Worm (Caenorhabditis elegans) whole organism, midembryonic: ENCODE measurements around the gene memi-1.
A peak's percentile ranks its signal among the peaks of the same experiment; 100 is the strongest.
"Not testable (repeated sequence)": the region's sequence is repeated elsewhere in the genome, so short reads cannot be mapped to it uniquely, and the experiment has no call there.

Experiments
- T22C8.4 ChIP-seq: fragments of 200-800 bp; sonication (Bioruptor generic); IDR thresholded peaks from 2 replicates; pipeline ENCODE4 v1.3.6; 2022; ENCODE audit warnings: missing genetic modification characterization, missing compliant biosample characterization
- cog-1 ChIP-seq: sonication (generic microtip); optimal IDR thresholded peaks from 2 replicates; lab custom pipeline; 2016; ENCODE audit warnings: missing genetic modification characterization, missing compliant biosample characterization
- flt-1 ChIP-seq: fragments of 200-800 bp; sonication (Bioruptor generic); IDR thresholded peaks from 2 replicates; pipeline ENCODE4 v1.3.6; 2022; ENCODE audit warnings: missing genetic modification characterization, missing compliant biosample characterization
- klf-2 ChIP-seq: fragments of 200-800 bp; sonication (Bioruptor generic); conservative IDR thresholded peaks from 2 replicates; pipeline ENCODE4 v1.3.6; 2022; ENCODE audit warnings: missing genetic modification reagents, missing genetic modification characterization, missing compliant biosample characterization
- med-1 ChIP-seq: sonication (generic microtip); optimal IDR thresholded peaks from 2 replicates; lab custom pipeline; 2017; ENCODE audit warnings: missing genetic modification characterization, mild to moderate bottlenecking, missing compliant biosample characterization, antibody characterized with exemption, missing genetic modification reagents; ENCODE audit not compliant: insufficient read depth
- ref-1 ChIP-seq: fragments of 200-800 bp; sonication (Bioruptor generic); conservative IDR thresholded peaks from 2 replicates; pipeline ENCODE4 v1.3.6; 2022; ENCODE audit warnings: missing genetic modification reagents, missing genetic modification characterization, missing compliant biosample characterization
- tab-1 ChIP-seq: fragments of 200-800 bp; sonication (Bioruptor generic); IDR thresholded peaks from 2 replicates; pipeline ENCODE4 v1.3.6; 2022; ENCODE audit warnings: missing genetic modification characterization, missing compliant biosample characterization
- ztf-23 ChIP-seq: fragments of 200-800 bp; sonication (Bioruptor generic); IDR thresholded peaks from 2 replicates; pipeline ENCODE4 v1.3.6; 2022; ENCODE audit warnings: missing genetic modification reagents, missing genetic modification characterization, missing compliant biosample characterization
- ztf-29 ChIP-seq: fragments of 200-800 bp; sonication (Bioruptor generic); IDR thresholded peaks from 2 replicates; pipeline ENCODE4 v1.3.6; 2022; ENCODE audit warnings: missing genetic modification reagents, missing genetic modification characterization, missing compliant biosample characterization

memi-1 gene

ce11 chrIV:4744167-4744566 is 16.1 kb downstream of the memi-1 start, which contains the start of gene hoe-1:
TSS of gene hoe-1 (minus strand) at chrIV:4744267.
- no peak for TF ChIP-seq flt-1
- no peak for TF ChIP-seq med-1 (GFP tag; lab: Kevin White, UChicago)
- TF ChIP-seq klf-2 (GFP tag; lab: Robert Waterston, UW): no peak
- no peak for TF ChIP-seq ztf-29
- no peak for TF ChIP-seq ztf-23
- no peak for TF ChIP-seq cog-1 (tag; lab: Kevin White, UChicago)
- no peak for TF ChIP-seq tab-1 (GFP tag; lab: Robert Waterston, UW)

ce11 chrIV:4742480-4742879 is 17.7 kb downstream of the memi-1 start:
- TF ChIP-seq ref-1 (GFP tag; lab: Robert Waterston, UW) (no peak), ztf-29 (no peak), flt-1 (no peak), ztf-23 (no peak), med-1 (GFP tag; lab: Kevin White, UChicago) (no peak), tab-1 (GFP tag; lab: Robert Waterston, UW) (no peak), klf-2 (GFP tag; lab: Robert Waterston, UW) (no peak), T22C8.4 (GFP tag; lab: Robert Waterston, UW) (no peak), cog-1 (tag; lab: Kevin White, UChicago) (no peak)

- TF ChIP-seq med-1 (GFP tag; lab: Kevin White, UChicago) (no peak), cog-1 (tag; lab: Kevin White, UChicago) (no peak), ref-1 (GFP tag; lab: Robert Waterston, UW) (no peak), klf-2 (GFP tag; lab: Robert Waterston, UW) (no peak), ztf-23 (no peak), ztf-29 (no peak), T22C8.4 (GFP tag; lab: Robert Waterston, UW) (no peak), flt-1 (no peak), tab-1 (GFP tag; lab: Robert Waterston, UW) (no peak)
Observed at ce11 chrIV:4737258-4737657, 23.0 kb downstream of the memi-1 start, which contains the start of gene fbxb-78. TSS of gene fbxb-78 (plus strand) at chrIV:4737558.

ce11 chrIV:4727935-4728334 is 32.3 kb downstream of the memi-1 start:
- peak; percentile 90 for TF ChIP-seq ztf-23
- TF ChIP-seq klf-2 (GFP tag; lab: Robert Waterston, UW): peak; percentile 71
- peak; percentile 40; the same call in 1 of the 2 replicates for TF ChIP-seq T22C8.4 (GFP tag; lab: Robert Waterston, UW)
- TF ChIP-seq cog-1 (tag; lab: Kevin White, UChicago): peak; percentile 49
- TF ChIP-seq flt-1: peak; percentile 66
- peak; percentile 31; the same call in 1 of the 2 replicates for TF ChIP-seq ztf-29

ce11 chrIV:4725478-4725920 is 34.7 kb downstream of the memi-1 start:
- TF ChIP-seq T22C8.4 (GFP tag; lab: Robert Waterston, UW): peak; percentile 60
- peak; percentile 95 for TF ChIP-seq ztf-23
- peak; percentile 49 for TF ChIP-seq cog-1 (tag; lab: Kevin White, UChicago)
- peak; percentile 68; the same call in 1 of the 2 replicates for TF ChIP-seq klf-2 (GFP tag; lab: Robert Waterston, UW)
- TF ChIP-seq ref-1 (GFP tag; lab: Robert Waterston, UW): 0 out of 2 replicates have a peak, but pooled peaks have one; percentile 20
- TF ChIP-seq tab-1 (GFP tag; lab: Robert Waterston, UW): 0 out of 2 replicates have a peak, but pooled peaks have one; percentile 59
- peak; percentile 90 for TF ChIP-seq flt-1

ce11 chrIV:4724562-4724961 is 35.7 kb downstream of the memi-1 start, which contains the start of gene K08F11.1:
TSS of gene K08F11.1 (plus strand) at chrIV:4724862.
- no peak for TF ChIP-seq T22C8.4 (GFP tag; lab: Robert Waterston, UW)
- TF ChIP-seq tab-1 (GFP tag; lab: Robert Waterston, UW): no peak
- no peak for TF ChIP-seq flt-1
- TF ChIP-seq ref-1 (GFP tag; lab: Robert Waterston, UW): no peak
- no peak for TF ChIP-seq cog-1 (tag; lab: Kevin White, UChicago)
- TF ChIP-seq med-1 (GFP tag; lab: Kevin White, UChicago): no peak
- no peak for TF ChIP-seq ztf-29
- no peak for TF ChIP-seq ztf-23
- no peak for TF ChIP-seq klf-2 (GFP tag; lab: Robert Waterston, UW)

ce11 chrIV:4723687-4724086 is 36.5 kb downstream of the memi-1 start:
- TF ChIP-seq flt-1: no peak
- TF ChIP-seq ztf-23: no peak
- TF ChIP-seq ztf-29: no peak
- TF ChIP-seq tab-1 (GFP tag; lab: Robert Waterston, UW): no peak
- TF ChIP-seq T22C8.4 (GFP tag; lab: Robert Waterston, UW): no peak
- no peak for TF ChIP-seq cog-1 (tag; lab: Kevin White, UChicago)
- no peak for TF ChIP-seq klf-2 (GFP tag; lab: Robert Waterston, UW)
- TF ChIP-seq ref-1 (GFP tag; lab: Robert Waterston, UW): no peak
- TF ChIP-seq med-1 (GFP tag; lab: Kevin White, UChicago): no peak

- TF ChIP-seq T22C8.4 (GFP tag; lab: Robert Waterston, UW) (peak; percentile 24; the same call in 1 of the 2 replicates), ztf-23 (peak; percentile 60; the same call in 1 of the 2 replicates)
Observed at ce11 chrIV:4720522-4720921, 39.7 kb downstream of the memi-1 start.

- TF ChIP-seq ref-1 (GFP tag; lab: Robert Waterston, UW); ztf-23; flt-1: not testable (repeated sequence)
Observed at ce11 chrIV:4715785-4716184, 44.4 kb downstream of the memi-1 start, which contains the start of gene miro-1. TSS of gene miro-1 (minus strand) at chrIV:4715807.

- no peak for TF ChIP-seq klf-2 (GFP tag; lab: Robert Waterston, UW)
- 0 out of 2 replicates have a peak, but pooled peaks have one; percentile 37 for TF ChIP-seq ztf-23
Observed at ce11 chrIV:4712376-4712775, 47.9 kb downstream of the memi-1 start, which contains the start of gene yars-2. TSS of gene yars-2 (minus strand) at chrIV:4712624.
